Worm (Caenorhabditis elegans) whole organism, L4 larva: ENCODE results near the gene mfsd-13.2.

ENCODE experiments used
- Y105C5A.15 ChIP-seq: fragments of 200-800 bp; sonication (Bioruptor generic); IDR thresholded peaks from 2 replicates; pipeline ENCODE4 v1.3.6; 2022; ENCODE audit warnings: missing genetic modification characterization, missing compliant biosample characterization
- aha-1 ChIP-seq: fragments of 150-350 bp; peaks from one replicate; lab custom pipeline; 2014; ENCODE audit warnings: missing biosample characterization, missing genetic modification characterization
- duxl-1 ChIP-seq: sonication (generic microtip); optimal IDR thresholded peaks from 2 replicates; lab custom pipeline; 2016; ENCODE audit warnings: mild to moderate bottlenecking, missing genetic modification characterization, moderate library complexity, missing compliant biosample characterization; ENCODE audit not compliant: poor library complexity
- fkh-10 ChIP-seq: fragments of 150-350 bp; optimal IDR thresholded peaks from 2 replicates; lab custom pipeline; 2014; ENCODE audit warnings: missing biosample characterization, missing genetic modification reagents, missing genetic modification characterization
- jun-1 ChIP-seq: fragments of 150-350 bp; optimal IDR thresholded peaks from 2 replicates; lab custom pipeline; 2014; ENCODE audit warnings: missing biosample characterization, missing genetic modification reagents, missing genetic modification characterization
- nhr-111 ChIP-seq: fragments of 200-800 bp; sonication (Bioruptor generic); optimal IDR thresholded peaks from 2 replicates; lab custom pipeline; 2018; ENCODE audit warnings: mild to moderate bottlenecking, missing genetic modification characterization, missing compliant biosample characterization
- nhr-48 ChIP-seq: sonication (generic microtip); optimal IDR thresholded peaks from 2 replicates; lab custom pipeline; 2016; ENCODE audit warnings: mild to moderate bottlenecking, missing genetic modification characterization, missing compliant biosample characterization
- nhr-77 ChIP-seq: fragments of 150-350 bp; optimal IDR thresholded peaks from 2 replicates; lab custom pipeline; 2014; ENCODE audit warnings: missing biosample characterization, missing genetic modification characterization
- unc-62 ChIP-seq, 3 experiments: fragments of 150-350 bp in 1 of 3; sonication (generic microtip); optimal IDR thresholded peaks in 2 of 3; peaks in 1 of 3; 1 replicate in 1 of 3; 2 replicates in 2 of 3; lab custom pipeline; 2014 to 2017; ENCODE audit warnings: missing biosample characterization in 3 of 3, missing genetic modification characterization in 3 of 3, missing genetic modification reagents in 3 of 3, missing genotype in 1 of 3
- zag-1 ChIP-seq: fragments of 150-350 bp; optimal IDR thresholded peaks from 2 replicates; lab custom pipeline; 2014; ENCODE audit warnings: missing biosample characterization, missing genetic modification characterization

- TF ChIP-seq fkh-10 (GFP tag; lab: Kevin White, UChicago) (no peak), zag-1 (tag; lab: Kevin White, UChicago) (no peak), Y105C5A.15 (no peak), nhr-77 (tag; lab: Kevin White, UChicago) (no peak), duxl-1 (tag; lab: Kevin White, UChicago) (no peak), unc-62 (GFP tag; optimal IDR thresholded peaks at IDR 0.05 in 1 of 2; lab: Kevin White, UChicago) (peak in 1 of 2 experiments; percentile 30), unc-62 (tag; optimal IDR thresholded peaks at IDR 0.05; lab: Kevin White, UChicago) (no peak), aha-1 (tag; lab: Kevin White, UChicago) (no peak), nhr-111 (GFP tag; lab: Kevin White, UChicago) (no peak), nhr-48 (no peak), jun-1 (tag; lab: Kevin White, UChicago) (no peak)
Measured at ce11 chrII:7161512-7161911, 4.1 kb downstream of the mfsd-13.2 start, which contains the start of gene C27H5.12.
